Worm (Caenorhabditis elegans) whole organism, L2 larva: ENCODE measurements around the gene C42C1.9.
"Not testable (repeated sequence)": the region's sequence is repeated elsewhere in the genome, so short reads cannot be mapped to it uniquely, and the experiment has no call there.

Experiments used
- C34F6.9 ChIP-seq: fragments of 150-350 bp; optimal IDR thresholded peaks from 2 replicates; lab custom pipeline; 2014; ENCODE audit warnings: missing biosample characterization, missing genetic modification characterization
- F13H6.1 ChIP-seq: sonication (generic microtip); optimal IDR thresholded peaks from 2 replicates; lab custom pipeline; 2016; ENCODE audit warnings: missing genetic modification characterization, missing compliant biosample characterization
- R02D3.7 ChIP-seq: fragments of 150-350 bp; optimal IDR thresholded peaks from 2 replicates; lab custom pipeline; 2014; ENCODE audit warnings: missing biosample characterization, missing genetic modification characterization
- ZK546.5 ChIP-seq: sonication (generic microtip); optimal IDR thresholded peaks from 2 replicates; lab custom pipeline; 2017; ENCODE audit warnings: missing biosample characterization, missing genetic modification characterization
- alr-1 ChIP-seq: fragments of 150-350 bp; optimal IDR thresholded peaks from 2 replicates; lab custom pipeline; 2014; ENCODE audit warnings: missing biosample characterization, missing genetic modification characterization
- aly-2 ChIP-seq: fragments of 150-350 bp; optimal IDR thresholded peaks from 2 replicates; lab custom pipeline; 2014; ENCODE audit warnings: missing biosample characterization, missing genetic modification characterization
- ama-1 ChIP-seq: fragments of 150-350 bp; optimal IDR thresholded peaks from 2 replicates; lab custom pipeline; 2018; ENCODE audit warnings: inconsistent platforms
- blmp-1 ChIP-seq: sonication (generic microtip); optimal IDR thresholded peaks from 2 replicates; lab custom pipeline; 2017; ENCODE audit warnings: missing genetic modification characterization, mild to moderate bottlenecking, missing compliant biosample characterization, antibody characterized with exemption, moderate library complexity; ENCODE audit not compliant: insufficient read depth
- ceh-16 ChIP-seq: fragments of 150-350 bp; optimal IDR thresholded peaks from 2 replicates; lab custom pipeline; 2014; ENCODE audit warnings: missing biosample characterization, missing genetic modification characterization
- ceh-82 ChIP-seq: fragments of 150-350 bp; optimal IDR thresholded peaks from 2 replicates; lab custom pipeline; 2014; ENCODE audit warnings: missing biosample characterization, missing genetic modification characterization
- crh-2 ChIP-seq: sonication (generic microtip); optimal IDR thresholded peaks from 2 replicates; lab custom pipeline; 2017; ENCODE audit warnings: missing biosample characterization, missing genetic modification characterization
- dmd-4 ChIP-seq: sonication (generic microtip); optimal IDR thresholded peaks from 2 replicates; lab custom pipeline; 2017; ENCODE audit warnings: missing biosample characterization, missing genetic modification characterization
- egl-27 ChIP-seq: sonication (generic microtip); optimal IDR thresholded peaks from 3 replicates; lab custom pipeline; 2017; ENCODE audit warnings: missing biosample characterization, missing genetic modification reagents, missing genetic modification characterization
- elt-1 ChIP-seq: fragments of 150-350 bp; optimal IDR thresholded peaks from 2 replicates; lab custom pipeline; 2014; ENCODE audit warnings: missing biosample characterization, missing genetic modification characterization
- fos-1 ChIP-seq: fragments of 150-350 bp; optimal IDR thresholded peaks from 2 replicates; lab custom pipeline; 2014; ENCODE audit warnings: missing biosample characterization, missing genetic modification characterization
- gmeb-1 ChIP-seq: fragments of 150-350 bp; optimal IDR thresholded peaks from 2 replicates; lab custom pipeline; 2014; ENCODE audit warnings: missing biosample characterization, missing genetic modification characterization
- lin-11 ChIP-seq: fragments of 150-350 bp; sonication (generic microtip); optimal IDR thresholded peaks from 2 replicates; lab custom pipeline; 2014; ENCODE audit warnings: missing biosample characterization, missing genetic modification characterization, inconsistent platforms, mixed read lengths
- lin-13 ChIP-seq: fragments of 150-350 bp; optimal IDR thresholded peaks from 2 replicates; lab custom pipeline; 2014; ENCODE audit warnings: missing biosample characterization, missing genetic modification reagents, missing genetic modification characterization
- lin-39 ChIP-seq: fragments of 150-350 bp; optimal IDR thresholded peaks from 2 replicates; lab custom pipeline; 2014; ENCODE audit warnings: missing biosample characterization, missing genetic modification reagents, missing genetic modification characterization
- lsy-2 ChIP-seq, 2 experiments: fragments of 150-350 bp in 1 of 2; sonication (generic microtip) in 1 of 2; optimal IDR thresholded peaks; 2 replicates each; lab custom pipeline; 2014 to 2017; ENCODE audit warnings: missing biosample characterization in 2 of 2, missing genetic modification characterization in 2 of 2
- mab-5 ChIP-seq: fragments of 150-350 bp; optimal IDR thresholded peaks from 2 replicates; lab custom pipeline; 2014; ENCODE audit warnings: missing biosample characterization, missing genetic modification characterization
- mbf-1 ChIP-seq: sonication (generic microtip); optimal IDR thresholded peaks from 2 replicates; lab custom pipeline; 2017; ENCODE audit warnings: missing biosample characterization, missing genetic modification characterization
- mdl-1 ChIP-seq, 2 experiments: fragments of 150-350 bp in 1 of 2; sonication (generic microtip) in 1 of 2; optimal IDR thresholded peaks; 2 replicates each; lab custom pipeline; 2017; ENCODE audit warnings: missing biosample characterization in 2 of 2, missing genetic modification characterization in 2 of 2
- nhr-11 ChIP-seq: fragments of 150-350 bp; optimal IDR thresholded peaks from 2 replicates; lab custom pipeline; 2014; ENCODE audit warnings: missing biosample characterization, missing genetic modification characterization
- nhr-12 ChIP-seq: fragments of 150-350 bp; optimal IDR thresholded peaks from 2 replicates; lab custom pipeline; 2014; ENCODE audit warnings: missing biosample characterization, missing genetic modification characterization
- nhr-129 ChIP-seq: fragments of 150-350 bp; optimal IDR thresholded peaks from 2 replicates; lab custom pipeline; 2014; ENCODE audit warnings: missing biosample characterization, missing genetic modification characterization
- nhr-21 ChIP-seq: fragments of 150-350 bp; optimal IDR thresholded peaks from 2 replicates; lab custom pipeline; 2014; ENCODE audit warnings: missing biosample characterization, missing genetic modification characterization
- nhr-23 ChIP-seq: fragments of 150-350 bp; optimal IDR thresholded peaks from 2 replicates; lab custom pipeline; 2014; ENCODE audit warnings: missing biosample characterization, missing genetic modification reagents, missing genetic modification characterization
- nhr-25 ChIP-seq: fragments of 150-350 bp; sonication (generic microtip); optimal IDR thresholded peaks from 3 replicates; lab custom pipeline; 2014; ENCODE audit warnings: missing biosample characterization, missing genetic modification characterization
- nhr-6 ChIP-seq: fragments of 150-350 bp; optimal IDR thresholded peaks from 2 replicates; lab custom pipeline; 2014; ENCODE audit warnings: missing biosample characterization, missing genetic modification characterization
- nhr-77 ChIP-seq: fragments of 150-350 bp; optimal IDR thresholded peaks from 2 replicates; lab custom pipeline; 2014; ENCODE audit warnings: missing biosample characterization, missing genetic modification characterization
- sem-4 ChIP-seq: fragments of 150-350 bp; optimal IDR thresholded peaks from 2 replicates; lab custom pipeline; 2014; ENCODE audit warnings: missing biosample characterization, missing genetic modification reagents, missing genetic modification characterization
- skn-1 ChIP-seq: sonication (generic microtip); optimal IDR thresholded peaks from 2 replicates; lab custom pipeline; 2017; ENCODE audit warnings: missing biosample characterization, missing genetic modification characterization
- sma-3 ChIP-seq: sonication (generic microtip); optimal IDR thresholded peaks from 2 replicates; lab custom pipeline; 2016; ENCODE audit warnings: missing genetic modification reagents, missing genetic modification characterization, missing compliant biosample characterization
- sma-9 ChIP-seq, 2 experiments: fragments of 150-350 bp in 1 of 2; sonication (generic microtip) in 1 of 2; optimal IDR thresholded peaks; 2 replicates each; lab custom pipeline; 2014 to 2016; ENCODE audit warnings: missing genetic modification characterization in 2 of 2, mild to moderate bottlenecking in 1 of 2, missing biosample characterization in 1 of 2, missing compliant biosample characterization in 1 of 2, missing genetic modification reagents in 1 of 2, moderate library complexity in 1 of 2
- snpc-4 ChIP-seq: fragments of 150-350 bp; optimal IDR thresholded peaks from 2 replicates; lab custom pipeline; 2014; ENCODE audit warnings: missing biosample characterization, missing genetic modification characterization
- unc-39 ChIP-seq: fragments of 150-350 bp; optimal IDR thresholded peaks from 2 replicates; lab custom pipeline; 2014; ENCODE audit warnings: missing biosample characterization, missing genetic modification characterization
- unc-55 ChIP-seq: fragments of 150-350 bp; sonication (generic microtip); optimal IDR thresholded peaks from 3 replicates; lab custom pipeline; 2014; ENCODE audit warnings: missing biosample characterization, missing genetic modification reagents, missing genetic modification characterization
- ztf-1 ChIP-seq: fragments of 200-800 bp; sonication (Bioruptor generic); conservative IDR thresholded peaks from 2 replicates; pipeline ENCODE4 v1.3.6; 2022; ENCODE audit warnings: missing genetic modification characterization, missing compliant biosample characterization
- ztf-11 ChIP-seq: sonication (generic microtip); optimal IDR thresholded peaks from 2 replicates; lab custom pipeline; 2017; ENCODE audit warnings: missing biosample characterization, missing genetic modification characterization
- ztf-4 ChIP-seq: fragments of 150-350 bp; optimal IDR thresholded peaks from 2 replicates; lab custom pipeline; 2014; ENCODE audit warnings: missing biosample characterization, missing genetic modification characterization

The C42C1.9 gene

DNA sequence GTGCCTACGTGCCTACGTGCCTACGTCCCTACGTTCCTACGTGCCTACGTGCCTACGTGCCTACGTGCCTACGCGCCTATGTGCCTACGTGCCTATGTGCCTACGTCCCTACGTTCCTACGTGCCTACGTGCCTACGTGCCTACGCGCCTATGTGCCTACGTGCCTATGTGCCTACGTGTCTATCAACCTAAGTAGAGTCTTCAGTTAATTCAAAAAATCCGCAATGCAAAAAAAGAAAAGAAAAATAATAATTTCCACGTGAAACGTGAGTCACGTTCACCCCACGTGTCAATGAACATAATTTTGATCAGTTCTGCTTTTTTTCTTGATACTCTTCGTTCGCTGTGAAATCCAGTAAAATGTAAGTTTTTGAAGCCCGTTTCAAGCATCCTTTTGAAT lies 37.7 kb downstream of the C42C1.9 start, which contains the start of gene F19B6.3:
Gene F19B6.3 (plus strand): TSS at position 301 of the 400 bp plus-strand sequence.
- not testable (repeated sequence) for TF ChIP-seq skn-1 (tag; lab: Kevin White, UChicago); F13H6.1; nhr-77 (tag; lab: Kevin White, UChicago)

DNA sequence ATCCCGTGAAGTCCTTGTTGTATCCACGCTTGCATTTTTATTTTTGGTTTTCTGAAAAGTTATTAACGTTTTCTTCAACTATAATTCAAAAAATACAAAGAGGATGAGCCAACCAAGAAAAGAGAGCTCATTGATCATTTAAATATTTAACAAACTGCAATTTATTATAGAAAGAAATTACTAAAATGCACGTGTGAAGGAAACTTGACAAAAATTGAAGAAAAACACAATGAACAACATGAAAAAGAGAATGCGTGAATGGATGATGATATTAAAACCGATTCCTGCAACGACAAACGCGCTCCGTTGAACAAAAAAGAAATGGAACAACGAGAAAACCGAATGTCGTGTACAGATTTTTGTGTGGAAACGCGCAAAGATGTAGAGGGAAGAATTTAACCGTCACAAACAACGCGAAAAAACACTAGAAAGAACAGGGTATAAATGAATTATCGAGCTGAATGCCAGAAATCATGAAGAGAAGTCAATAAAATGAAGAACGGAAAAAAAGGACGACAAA lies 41.7 kb downstream of the C42C1.9 start, which contains the start of gene ufd-1:
Gene ufd-1 (minus strand): TSS at position 51 of the 520 bp plus-strand sequence.
- TF ChIP-seq lin-39 (tag; lab: Kevin White, UChicago) (no peak), nhr-77 (tag; lab: Kevin White, UChicago) (no peak), lin-13 (GFP tag; lab: Kevin White, UChicago) (no peak), lsy-2 (tag; optimal IDR thresholded peaks at IDR 0.05; lab: Kevin White, UChicago) (peak in 1 of 2 experiments; percentile 16), unc-55 (peak; percentile 1), nhr-12 (no peak), nhr-23 (no peak), lin-11 (tag; lab: Kevin White, UChicago) (no peak), nhr-129 (tag; lab: Kevin White, UChicago) (peak; percentile 47), fos-1 (tag; lab: Kevin White, UChicago) (peak; percentile 0), crh-2 (no peak), ceh-16 (tag; lab: Kevin White, UChicago) (no peak), sma-3 (GFP tag; lab: Kevin White, UChicago) (no peak), mab-5 (tag; lab: Kevin White, UChicago) (no peak)

DNA sequence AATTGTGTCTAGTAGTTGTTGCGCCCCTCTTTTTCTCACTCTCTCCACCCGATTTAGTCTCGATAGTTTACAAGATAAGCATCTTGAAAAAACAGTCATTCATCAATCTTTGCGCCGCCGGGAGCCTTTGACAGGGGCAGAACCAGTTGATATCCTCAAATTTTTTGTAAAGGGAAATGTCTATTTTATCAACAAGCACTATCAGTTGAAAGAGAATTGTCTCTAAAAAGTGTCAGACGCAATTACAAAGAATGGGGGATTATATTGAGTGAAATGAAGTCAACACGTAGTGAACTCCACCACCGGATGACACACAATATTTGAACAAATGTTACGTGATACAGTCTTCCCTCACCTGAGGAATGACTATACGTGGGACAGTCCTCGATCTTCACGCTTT lies 44.9 kb downstream of the C42C1.9 start:
- TF ChIP-seq ceh-82 (tag; lab: Kevin White, UChicago) (no peak), F13H6.1 (no peak), nhr-11 (tag; lab: Kevin White, UChicago) (no peak), gmeb-1 (tag; lab: Kevin White, UChicago) (no peak)

DNA sequence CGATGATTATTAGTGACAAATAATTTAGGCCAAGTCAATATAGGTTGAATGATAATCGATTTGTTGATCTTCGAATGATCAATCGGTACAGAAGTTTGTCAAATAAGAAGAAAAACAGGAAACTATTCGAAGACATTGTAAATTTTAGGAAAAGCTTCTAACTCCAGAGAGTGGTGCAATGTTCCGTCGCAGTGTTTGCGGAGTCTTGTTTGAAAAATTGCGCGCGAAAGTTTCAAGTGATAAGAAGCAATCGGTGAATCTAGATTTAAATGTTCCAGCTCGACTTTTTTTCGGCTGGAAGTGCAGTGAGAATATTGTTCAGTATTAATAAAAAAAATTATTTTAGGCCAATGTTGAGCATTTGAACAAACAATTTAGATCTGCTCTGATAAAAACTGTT lies 45.5 kb downstream of the C42C1.9 start:
- no peak for TF ChIP-seq elt-1 (tag; lab: Kevin White, UChicago)
- TF ChIP-seq snpc-4 (tag; lab: Kevin White, UChicago): no peak
- TF ChIP-seq ztf-4 (tag; lab: Kevin White, UChicago): no peak
- peak; percentile 34 for TF ChIP-seq unc-55
- TF ChIP-seq nhr-21 (tag; lab: Kevin White, UChicago): no peak
- TF ChIP-seq ceh-16 (tag; lab: Kevin White, UChicago): no peak
- no peak for TF ChIP-seq nhr-25 (tag; lab: Kevin White, UChicago)
- peak; percentile 17 for TF ChIP-seq nhr-129 (tag; lab: Kevin White, UChicago)
- no peak for TF ChIP-seq sem-4 (tag; lab: Kevin White, UChicago)
- no peak for TF ChIP-seq egl-27
- peak; percentile 65 for TF ChIP-seq gmeb-1 (tag; lab: Kevin White, UChicago)
- no peak for TF ChIP-seq lin-39 (tag; lab: Kevin White, UChicago)
- TF ChIP-seq lsy-2 (tag; optimal IDR thresholded peaks at IDR 0.05; lab: Kevin White, UChicago): peak in 1 of 2 experiments; percentile 46

DNA sequence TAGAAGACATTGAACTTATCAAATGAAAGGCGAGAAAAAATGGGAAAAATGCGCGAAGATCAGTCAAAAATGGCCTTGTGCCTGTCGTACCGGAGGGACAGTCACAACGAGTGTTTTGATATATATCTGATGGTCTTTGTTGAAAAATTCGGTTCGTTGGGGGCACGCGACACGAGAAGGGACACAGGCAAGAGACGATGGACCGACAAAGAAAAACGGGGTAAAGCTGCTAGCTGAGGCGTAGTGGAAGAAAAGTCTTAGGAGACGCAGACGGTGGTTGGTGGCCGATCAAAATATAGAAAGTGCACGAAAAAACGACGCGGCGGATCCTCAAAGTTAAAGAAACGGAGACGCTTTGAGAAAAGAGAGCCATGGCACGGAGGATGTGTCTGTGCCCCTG lies 46.0 kb downstream of the C42C1.9 start:
- TF ChIP-seq F13H6.1 (peak; percentile 54), nhr-23 (no peak), ztf-11 (tag; lab: Kevin White, UChicago) (no peak), mab-5 (tag; lab: Kevin White, UChicago) (no peak), nhr-21 (tag; lab: Kevin White, UChicago) (no peak), nhr-129 (tag; lab: Kevin White, UChicago) (peak; percentile 90), sma-3 (GFP tag; lab: Kevin White, UChicago) (no peak), unc-39 (tag; lab: Kevin White, UChicago) (no peak), mdl-1 (tag; optimal IDR thresholded peaks at IDR 0.05; lab: Kevin White, UChicago) (peak in 1 of 2 experiments; percentile 22), ztf-1 (GFP tag; lab: Robert Waterston, UW) (no peak), ama-1 (lab: Kevin White, UChicago) (no peak), ceh-16 (tag; lab: Kevin White, UChicago) (no peak), sma-9 (GFP tag; optimal IDR thresholded peaks at IDR 0.05; lab: Kevin White, UChicago) (peak; percentile 43), sma-9 (tag; optimal IDR thresholded peaks at IDR 0.05; lab: Kevin White, UChicago) (no peak), snpc-4 (tag; lab: Kevin White, UChicago) (no peak), dmd-4 (no peak), lin-11 (tag; lab: Kevin White, UChicago) (peak; percentile 24), nhr-12 (no peak), unc-55 (peak; percentile 39), R02D3.7 (tag; lab: Kevin White, UChicago) (no peak), C34F6.9 (peak; percentile 17), aly-2 (tag; lab: Kevin White, UChicago) (no peak), mbf-1 (tag; lab: Kevin White, UChicago) (no peak), nhr-25 (tag; lab: Kevin White, UChicago) (peak; percentile 28), nhr-11 (tag; lab: Kevin White, UChicago) (no peak), lin-13 (GFP tag; lab: Kevin White, UChicago) (no peak), ZK546.5 (tag; lab: Kevin White, UChicago) (no peak), skn-1 (tag; lab: Kevin White, UChicago) (no peak), nhr-6 (tag; lab: Kevin White, UChicago) (no peak), lsy-2 (tag; optimal IDR thresholded peaks at IDR 0.05; lab: Kevin White, UChicago) (peak in 1 of 2 experiments; percentile 2), blmp-1 (tag; lab: Kevin White, UChicago) (no peak), alr-1 (tag; lab: Kevin White, UChicago) (no peak), crh-2 (no peak)
